Worm (Caenorhabditis elegans): ENCODE data around the gene T22F3.12.

DNA sequence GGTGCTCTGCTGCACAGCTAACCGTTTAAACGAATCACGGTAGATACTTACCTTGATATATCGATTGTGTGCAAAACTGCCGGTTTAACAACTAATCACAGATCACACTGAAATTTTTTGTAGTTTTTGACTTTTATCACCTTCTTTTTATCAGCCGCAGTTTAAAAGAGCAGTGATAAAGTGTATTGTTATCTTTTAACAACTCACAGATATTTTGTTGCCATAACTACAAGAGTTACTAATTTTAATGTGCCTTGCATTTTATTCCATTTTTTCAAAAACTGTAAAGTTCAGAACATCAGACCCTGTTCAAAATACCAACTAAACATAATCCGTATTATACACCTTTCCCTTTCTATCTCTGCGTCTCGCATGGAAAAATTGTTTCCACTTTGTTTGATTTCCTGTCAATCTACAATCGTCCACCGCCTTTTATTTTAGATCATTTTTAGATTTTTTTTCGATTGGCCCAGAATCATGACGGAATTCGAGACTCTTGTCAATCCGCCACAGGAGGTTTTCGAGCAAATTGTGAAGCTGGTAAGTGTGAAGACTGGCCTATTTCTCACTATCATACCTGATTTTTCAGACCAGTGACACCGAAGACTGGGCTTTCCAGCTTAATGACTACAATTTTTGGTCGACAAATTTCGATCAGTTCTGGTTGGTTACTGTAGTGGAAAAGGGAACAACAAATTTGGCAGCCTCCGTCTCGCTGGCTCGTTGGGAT lies 39.1 kb downstream of the T22F3.12 start, which contains the start of gene T24A6.20:
- TF ChIP-seq ztf-29 (GFP tag; IDR thresholded peaks at IDR 0.05) (no peak), med-1 (GFP tag; optimal IDR thresholded peaks at IDR 0.05; ENCODE audit: insufficient read depth) (no peak), tab-1 (GFP tag; IDR thresholded peaks at IDR 0.05) (no peak), T22C8.4 (GFP tag; IDR thresholded peaks at IDR 0.05) (no peak), cog-1 (tag; optimal IDR thresholded peaks at IDR 0.05) (no peak), flt-1 (GFP tag; IDR thresholded peaks at IDR 0.05) (no peak), ref-1 (GFP tag; conservative IDR thresholded peaks at IDR 0.05) (no peak)

All from whole organism, midembryonic.